Fruit fly (Drosophila melanogaster) whole organism, embryonic: ENCODE results near the gene Vm26Ab.
A peak's percentile ranks its signal among the peaks of the same experiment; 100 is the strongest.

Experiments used
- Awh ChIP-seq: fragments of 200-800 bp; sonication (Bioruptor generic); IDR thresholded peaks from 2 replicates; pipeline ENCODE4, ENCODE4 v1.3.6; 2022; ENCODE audit warnings: missing biosample characterization, missing genetic modification characterization
- Blimp-1 ChIP-seq: fragments of 200-800 bp; sonication (Bioruptor generic); optimal IDR thresholded peaks from 3 replicates; lab custom pipeline; 2018; ENCODE audit warnings: missing biosample characterization, missing genetic modification characterization, mild to moderate bottlenecking, moderate library complexity, missing genetic modification reagents
- CG1024 ChIP-seq: fragments of 200-800 bp; sonication (Bioruptor generic); IDR thresholded peaks from 2 replicates; pipeline ENCODE4 v1.3.6; 2022; ENCODE audit warnings: missing biosample characterization, missing genetic modification characterization
- CG12769 ChIP-seq: fragments of 200-800 bp; sonication (Bioruptor generic); optimal IDR thresholded peaks from 2 replicates; lab custom pipeline; 2019; ENCODE audit warnings: missing biosample characterization, mild to moderate bottlenecking, missing genetic modification characterization, moderate library complexity
- CG13123 ChIP-seq: fragments of 200-800 bp; sonication (Bioruptor generic); optimal IDR thresholded peaks from 2 replicates; lab custom pipeline; 2016; ENCODE audit warnings: missing biosample characterization, missing genetic modification characterization
- CG13624 ChIP-seq: fragments of 200-800 bp; sonication (Bioruptor generic); optimal IDR thresholded peaks from 2 replicates; lab custom pipeline; 2016; ENCODE audit warnings: missing biosample characterization, missing genetic modification characterization
- CG15601 ChIP-seq: fragments of 200-800 bp; sonication (Bioruptor generic); optimal IDR thresholded peaks from 3 replicates; lab custom pipeline; 2019; ENCODE audit warnings: missing biosample characterization, mild to moderate bottlenecking, missing genetic modification characterization, moderate library complexity
- CG1602 ChIP-seq: fragments of 200-800 bp; sonication (Bioruptor generic); optimal IDR thresholded peaks from 3 replicates; lab custom pipeline; 2016; ENCODE audit warnings: missing biosample characterization, missing genetic modification characterization
- CG2875 ChIP-seq: fragments of 200-800 bp; sonication (Bioruptor generic); optimal IDR thresholded peaks from 2 replicates; lab custom pipeline; 2017; ENCODE audit warnings: missing biosample characterization, mild to moderate bottlenecking, missing genetic modification characterization, missing genetic modification reagents
- CG3065 ChIP-seq: fragments of 200-800 bp; sonication (Bioruptor generic); optimal IDR thresholded peaks from 2 replicates; lab custom pipeline; 2016; ENCODE audit warnings: missing biosample characterization, missing genetic modification characterization
- CG7357 ChIP-seq: fragments of 200-800 bp; sonication (Bioruptor generic); IDR thresholded peaks from 3 replicates; pipeline ENCODE4 v1.3.6; 2022; ENCODE audit warnings: missing biosample characterization, missing genetic modification characterization
- CG9932 ChIP-seq: fragments of 200-800 bp; sonication (Bioruptor generic); IDR thresholded peaks from 2 replicates; pipeline ENCODE4 v1.3.6; 2022; ENCODE audit warnings: missing biosample characterization, missing genetic modification characterization
- Dref ChIP-seq: fragments of 200-800 bp; sonication (Bioruptor generic); IDR thresholded peaks from 2 replicates; pipeline ENCODE4 v1.3.6; 2022; ENCODE audit warnings: missing biosample characterization, missing genetic modification characterization
- Drgx ChIP-seq: fragments of 200-800 bp; sonication (Bioruptor generic); IDR thresholded peaks from 2 replicates; pipeline ENCODE4 v1.3.6; 2022; ENCODE audit warnings: missing biosample characterization, missing genetic modification characterization
- HHEX ChIP-seq: fragments of 200-800 bp; sonication (Bioruptor generic); optimal IDR thresholded peaks from 3 replicates; lab custom pipeline; 2017; ENCODE audit warnings: missing biosample characterization, mild to moderate bottlenecking, missing genetic modification characterization, missing genetic modification reagents
- Hand ChIP-seq: fragments of 200-800 bp; sonication (Bioruptor generic); optimal IDR thresholded peaks from 2 replicates; lab custom pipeline; 2017; ENCODE audit warnings: mild to moderate bottlenecking, missing biosample characterization, missing genetic modification reagents, missing genetic modification characterization
- Hr39 ChIP-seq: fragments of >200 bp; optimal IDR thresholded peaks from 2 replicates; lab custom pipeline; 2017
- Lpt ChIP-seq: fragments of >200 bp; optimal IDR thresholded peaks from 2 replicates; lab custom pipeline; 2018; ENCODE audit warnings: missing biosample characterization, missing genetic modification characterization
- Med ChIP-seq: fragments of 200-800 bp; sonication (Bioruptor generic); peaks from one replicate; lab custom pipeline; 2016; ENCODE audit warnings: missing biosample characterization, missing genetic modification characterization, mild to moderate bottlenecking, inconsistent platforms, moderate library complexity
- Nf-YB ChIP-seq: fragments of 200-800 bp; sonication (Bioruptor generic); optimal IDR thresholded peaks from 3 replicates; lab custom pipeline; 2019; ENCODE audit warnings: missing biosample characterization, mild to moderate bottlenecking, missing genetic modification characterization, moderate library complexity
- PHDP ChIP-seq: fragments of 200-800 bp; sonication (Bioruptor generic); optimal IDR thresholded peaks from 3 replicates; lab custom pipeline; 2018; ENCODE audit warnings: missing biosample characterization, mild to moderate bottlenecking, missing genetic modification characterization, moderate library complexity
- Rfx ChIP-seq: fragments of 200-800 bp; sonication (Bioruptor generic); IDR thresholded peaks from 2 replicates; pipeline ENCODE4 v1.3.6; 2022; ENCODE audit warnings: missing biosample characterization, missing genetic modification characterization
- TFAM ChIP-seq: fragments of 200-800 bp; sonication (Bioruptor generic); optimal IDR thresholded peaks from 2 replicates; lab custom pipeline; 2017; ENCODE audit warnings: missing biosample characterization, missing genetic modification characterization, inconsistent platforms
- ash1 ChIP-seq: fragments of 200-800 bp; sonication (Bioruptor generic); optimal IDR thresholded peaks from 2 replicates; lab custom pipeline; 2018; ENCODE audit warnings: missing biosample characterization, mild to moderate bottlenecking, missing genetic modification characterization
- cas ChIP-seq: fragments of 200-800 bp; sonication (Bioruptor generic); IDR thresholded peaks from 2 replicates; pipeline ENCODE4 v1.3.6; 2022; ENCODE audit warnings: missing biosample characterization, missing genetic modification characterization
- cato ChIP-seq: fragments of 200-800 bp; sonication (Bioruptor generic); optimal IDR thresholded peaks from 2 replicates; lab custom pipeline; 2016; ENCODE audit warnings: missing biosample characterization, missing genetic modification characterization, borderline replicate concordance
- ci ChIP-seq: fragments of 200-800 bp; sonication (Bioruptor generic); IDR thresholded peaks from 3 replicates; pipeline ENCODE4 v1.3.6; 2022; ENCODE audit warnings: missing biosample characterization, missing genetic modification characterization
- croc ChIP-seq: fragments of 200-800 bp; sonication (Bioruptor generic); conservative IDR thresholded peaks from 3 replicates; pipeline ENCODE4 v1.3.6; 2022; ENCODE audit warnings: missing biosample characterization, missing genetic modification characterization
- crol ChIP-seq: fragments of 200-800 bp; sonication (Bioruptor generic); IDR thresholded peaks from 2 replicates; pipeline ENCODE4 v1.3.6; 2022; ENCODE audit warnings: missing biosample characterization, missing genetic modification characterization
- exex ChIP-seq: fragments of 200-800 bp; sonication (Bioruptor generic); optimal IDR thresholded peaks from 4 replicates; lab custom pipeline; 2018; ENCODE audit warnings: missing biosample characterization, mild to moderate bottlenecking, missing genetic modification characterization, moderate library complexity
- gsb-n ChIP-seq: fragments of 200-800 bp; sonication (Bioruptor generic); optimal IDR thresholded peaks from 3 replicates; lab custom pipeline; 2018; ENCODE audit warnings: missing biosample characterization, mild to moderate bottlenecking, missing genetic modification characterization
- gt ChIP-seq: fragments of 200-800 bp; sonication (Bioruptor generic); IDR thresholded peaks from 2 replicates; pipeline ENCODE4 v1.3.6; 2022; ENCODE audit warnings: missing biosample characterization, missing genetic modification characterization
- jigr1 ChIP-seq: fragments of 200-800 bp; sonication (Bioruptor generic); IDR thresholded peaks from 3 replicates; pipeline ENCODE4 v1.3.6; 2022; ENCODE audit warnings: missing biosample characterization, missing genetic modification characterization
- lab ChIP-seq: fragments of 200-800 bp; sonication (Bioruptor generic); optimal IDR thresholded peaks from 3 replicates; lab custom pipeline; 2017; ENCODE audit warnings: missing biosample characterization, missing genetic modification characterization, mild to moderate bottlenecking, moderate library complexity, missing genetic modification reagents
- lov ChIP-seq, 2 experiments: fragments of 200-800 bp in 1 of 2; fragments of >200 bp in 1 of 2; sonication (Bioruptor generic) in 1 of 2; IDR thresholded peaks in 1 of 2; optimal IDR thresholded peaks in 1 of 2; 2 replicates in 1 of 2; 3 replicates in 1 of 2; pipeline versions ENCODE4 v1.3.6 to Lab custom; 2017 to 2022; ENCODE audit warnings: missing biosample characterization in 1 of 2, missing genetic modification characterization in 1 of 2
- mld ChIP-seq: fragments of 200-800 bp; sonication (Bioruptor generic); IDR thresholded peaks from 3 replicates; pipeline ENCODE4 v1.3.6; 2022; ENCODE audit warnings: missing biosample characterization, missing genetic modification characterization; ENCODE audit not compliant: partially characterized antibody
- onecut ChIP-seq: fragments of 200-800 bp; sonication (Bioruptor generic); IDR thresholded peaks from 2 replicates; pipeline ENCODE4 v1.3.6; 2022; ENCODE audit warnings: missing biosample characterization, missing genetic modification characterization
- salm ChIP-seq: fragments of 200-800 bp; sonication (Bioruptor generic); optimal IDR thresholded peaks from 2 replicates; lab custom pipeline; 2018; ENCODE audit warnings: missing biosample characterization, mild to moderate bottlenecking, missing genetic modification characterization
- sd ChIP-seq: fragments of 200-800 bp; sonication (Bioruptor generic); optimal IDR thresholded peaks from 3 replicates; lab custom pipeline; 2018; ENCODE audit warnings: missing biosample characterization, mild to moderate bottlenecking, missing genetic modification characterization, moderate library complexity
- sens ChIP-seq: fragments of 200-800 bp; sonication (Bioruptor generic); peaks from one replicate; lab custom pipeline; 2016; ENCODE audit warnings: missing biosample characterization, missing genetic modification characterization
- shn ChIP-seq: fragments of 200-800 bp; sonication (Bioruptor generic); optimal IDR thresholded peaks from 3 replicates; lab custom pipeline; 2016; ENCODE audit warnings: missing biosample characterization, missing genetic modification characterization
- so ChIP-seq: fragments of 200-800 bp; sonication (Bioruptor generic); IDR thresholded peaks from 3 replicates; pipeline ENCODE4 v1.3.6; 2022; ENCODE audit warnings: missing biosample characterization, missing genetic modification characterization
- stwl ChIP-seq: fragments of 200-800 bp; sonication (Bioruptor generic); optimal IDR thresholded peaks from 3 replicates; lab custom pipeline; 2018; ENCODE audit warnings: missing biosample characterization, mild to moderate bottlenecking, missing genetic modification characterization, moderate library complexity
- sug ChIP-seq: fragments of 200-800 bp; optimal IDR thresholded peaks from 2 replicates; lab custom pipeline; 2019; ENCODE audit warnings: missing biosample characterization, mild to moderate bottlenecking, missing genetic modification characterization, moderate library complexity
- twi ChIP-seq: fragments of 200-800 bp; optimal IDR thresholded peaks from 2 replicates; lab custom pipeline; 2019; ENCODE audit warnings: missing biosample characterization, mild to moderate bottlenecking, missing genetic modification characterization, moderate library complexity
- vvl ChIP-seq: fragments of 200-800 bp; sonication (Bioruptor generic); IDR thresholded peaks from 2 replicates; pipeline ENCODE4 v1.3.6; 2022; ENCODE audit warnings: missing biosample characterization, missing genetic modification characterization
- wor ChIP-seq: fragments of 200-800 bp; sonication (Bioruptor generic); IDR thresholded peaks from 2 replicates; pipeline ENCODE4 v1.3.6; 2022; ENCODE audit warnings: missing biosample characterization, missing genetic modification characterization
- z ChIP-seq: fragments of 200-800 bp; sonication (Bioruptor generic); IDR thresholded peaks from 3 replicates; pipeline ENCODE4 v1.3.6; 2022; ENCODE audit warnings: missing biosample characterization, missing genetic modification characterization

The Vm26Ab gene

DNA sequence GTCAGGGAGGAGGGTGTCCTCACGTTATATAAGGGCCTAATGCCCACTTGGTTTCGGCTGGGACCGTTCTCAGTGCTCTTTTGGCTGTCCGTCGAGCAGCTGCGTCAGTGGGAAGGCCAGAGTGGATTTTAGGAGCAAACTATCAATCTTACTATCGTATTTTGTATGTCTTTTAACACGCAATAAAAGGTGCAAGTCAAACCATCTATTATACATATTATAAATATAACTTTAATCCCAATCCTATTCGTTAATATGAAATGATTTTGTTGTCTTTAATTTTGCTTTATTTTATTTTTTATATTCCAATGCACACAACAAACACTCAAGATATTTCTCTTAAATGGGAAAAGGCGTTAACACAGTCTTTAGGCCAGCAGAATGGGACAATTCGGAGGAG lies 12.8 kb downstream of the Vm26Ab start, which contains the start of gene Ucp4B (continued):
- no peak for TF ChIP-seq Dref (GFP tag; lab: Robert Waterston, UW)

- TF ChIP-seq Awh (GFP tag; lab: Robert Waterston, UW): peak; percentile 75
- peak; percentile 61 for TF ChIP-seq Med (GFP tag; lab: Kevin White, UChicago)
- peak; percentile 19 for TF ChIP-seq sug (tag; lab: Kevin White, UChicago)
- TF ChIP-seq ci (GFP tag; lab: Robert Waterston, UW): no peak
- peak; percentile 53; the same call in 1 of the 2 replicates for TF ChIP-seq vvl
- peak; percentile 40 for TF ChIP-seq exex (tag; lab: Kevin White, UChicago)
- peak; percentile 49 for TF ChIP-seq CG12769 (tag; lab: Kevin White, UChicago)
- TF ChIP-seq CG1024: no peak
- peak; percentile 55 for TF ChIP-seq sd
- no peak for TF ChIP-seq lov (optimal IDR thresholded peaks at IDR 0.05; lab: Kevin White, UChicago)
- 0 out of 3 replicates have a peak, but pooled peaks have one; percentile 14 for TF ChIP-seq lov (GFP tag; IDR thresholded peaks at IDR 0.05; lab: Robert Waterston, UW)
- peak; percentile 54 for TF ChIP-seq Blimp-1 (GFP tag; lab: Kevin White, UChicago)
- peak; percentile 42; the same call in 1 of the 2 replicates for TF ChIP-seq crol (GFP tag; lab: Robert Waterston, UW)
- peak; percentile 6 for TF ChIP-seq gsb-n (tag; lab: Kevin White, UChicago)
- 0 out of 3 replicates have a peak, but pooled peaks have one; percentile 11 for TF ChIP-seq so (GFP tag; lab: Robert Waterston, UW)
- TF ChIP-seq mld (GFP tag; lab: Robert Waterston, UW): no peak
- no peak for TF ChIP-seq shn (GFP tag; lab: Kevin White, UChicago)
- TF ChIP-seq Rfx (GFP tag; lab: Robert Waterston, UW): peak; percentile 6; the same call in 1 of the 2 replicates
- TF ChIP-seq ash1 (GFP tag; lab: Kevin White, UChicago): no peak
- peak; percentile 20 for TF ChIP-seq lab
- TF ChIP-seq sens (GFP tag; lab: Kevin White, UChicago): peak; percentile 46
- peak; percentile 76 for TF ChIP-seq twi
- peak; percentile 30 for TF ChIP-seq salm
- TF ChIP-seq z (GFP tag; lab: Robert Waterston, UW): peak; percentile 87
These were observed 14.4 kb downstream of the Vm26Ab start for dm6 chr2L:5971093-5971808.

- TF ChIP-seq TFAM (no peak), gt (GFP tag; lab: Robert Waterston, UW) (no peak), croc (GFP tag; lab: Robert Waterston, UW) (no peak), CG1602 (GFP tag; lab: Kevin White, UChicago) (no peak), CG3065 (GFP tag; lab: Kevin White, UChicago) (no peak), stwl (tag; lab: Kevin White, UChicago) (no peak), HHEX (GFP tag; lab: Kevin White, UChicago) (no peak), CG13624 (peak; percentile 8), Lpt (GFP tag; lab: Kevin White, UChicago) (no peak), cas (0 out of 2 replicates have a peak, but pooled peaks have one; percentile 34), Drgx (GFP tag; lab: Robert Waterston, UW) (no peak), Hand (no peak), cato (no peak), PHDP (tag; lab: Kevin White, UChicago) (peak; percentile 23), CG9932 (GFP tag; lab: Robert Waterston, UW) (peak; percentile 57), onecut (GFP tag; lab: Robert Waterston, UW) (no peak; the same call in 1 of the 2 replicates), CG13123 (GFP tag; lab: Kevin White, UChicago) (no peak), Hr39 (lab: Kevin White, UChicago) (no peak), wor (no peak), CG15601 (tag; lab: Kevin White, UChicago) (peak; percentile 13), Nf-YB (GFP tag; lab: Kevin White, UChicago) (no peak), CG2875 (GFP tag; lab: Kevin White, UChicago) (no peak), CG7357 (no peak), jigr1 (GFP tag; lab: Robert Waterston, UW) (no peak)
These were observed 15.2 kb downstream of the Vm26Ab start for dm6 chr2L:5972005-5972404.
